Worm (Caenorhabditis elegans): Measurements from ENCODE around the gene tag-340.

tag-340 gene

DNA sequence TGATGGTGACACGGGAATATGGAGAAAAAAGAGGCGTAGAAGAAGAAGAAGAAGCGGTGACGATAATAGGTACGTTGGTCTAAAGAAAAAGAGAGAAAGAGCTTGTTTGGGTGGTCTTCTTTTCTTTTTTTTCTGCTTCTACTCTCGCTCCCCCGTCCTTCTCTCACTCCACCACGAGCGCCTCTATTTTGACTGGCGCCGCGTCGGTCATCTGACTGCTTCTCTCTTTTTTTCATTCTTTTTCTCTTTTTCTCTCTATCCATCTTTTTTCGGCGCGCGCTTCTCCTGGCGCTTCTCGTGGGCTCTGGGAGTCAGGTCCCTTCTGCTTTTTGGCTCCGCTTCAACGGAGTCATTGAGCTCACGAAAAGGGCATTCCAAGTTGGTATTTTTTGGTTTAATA is 50.0 kb downstream of the tag-340 start (continued):
- peak; percentile 23 for TF ChIP-seq fkh-10 (GFP tag; optimal IDR thresholded peaks at IDR 0.05)
- no peak for TF ChIP-seq nhr-76 (tag; optimal IDR thresholded peaks at IDR 0.05)
- TF ChIP-seq saeg-2 (GFP tag; IDR thresholded peaks at IDR 0.05): no peak
- no peak for TF ChIP-seq snpc-4 (tag; optimal IDR thresholded peaks at IDR 0.05)
- TF ChIP-seq mdl-1 (tag; optimal IDR thresholded peaks at IDR 0.05): peak; percentile 59 to 86
- TF ChIP-seq zfp-2 (tag; optimal IDR thresholded peaks at IDR 0.05): no peak
- TF ChIP-seq ces-1 (GFP tag; optimal IDR thresholded peaks at IDR 0.05): no peak
- no peak for TF ChIP-seq ceh-28 (tag; optimal IDR thresholded peaks at IDR 0.05)
- no peak for TF ChIP-seq ztf-11 (tag; optimal IDR thresholded peaks at IDR 0.05)
- no peak for TF ChIP-seq spr-1 (tag; optimal IDR thresholded peaks at IDR 0.05)
- peak; percentile 7 for TF ChIP-seq F37D6.2 (tag; optimal IDR thresholded peaks at IDR 0.05)
- TF ChIP-seq dve-1 (tag; optimal IDR thresholded peaks at IDR 0.05; ENCODE audit: insufficient read depth): peak; percentile 13
- TF ChIP-seq arid-1 (GFP tag; conservative IDR thresholded peaks at IDR 0.05): no peak
- TF ChIP-seq lin-38 (GFP tag; IDR thresholded peaks at IDR 0.05): 0 out of 2 replicates have a peak, but pooled peaks have one; percentile 26
- peak; percentile 67 for TF ChIP-seq set-16 (GFP tag; IDR thresholded peaks at IDR 0.05)
- TF ChIP-seq snpc-1.2 (GFP tag; IDR thresholded peaks at IDR 0.05): no peak
- TF ChIP-seq gei-8 (GFP tag; optimal IDR thresholded peaks at IDR 0.05): no peak
- no peak for TF ChIP-seq nhr-237 (tag; optimal IDR thresholded peaks at IDR 0.05)
- no peak for TF ChIP-seq duxl-1 (tag; optimal IDR thresholded peaks at IDR 0.05; ENCODE audit: poor library complexity)
- TF ChIP-seq zfp-3 (GFP tag; conservative IDR thresholded peaks at IDR 0.05): no peak
- no peak for TF ChIP-seq attf-4 (tag; optimal IDR thresholded peaks at IDR 0.05)
- TF ChIP-seq lsy-2 (tag; optimal IDR thresholded peaks at IDR 0.05): peak in 1 of 2 experiments; percentile 43
- peak; percentile 56; the same call in 1 of the 2 replicates for TF ChIP-seq egl-43 (GFP tag; IDR thresholded peaks at IDR 0.05)
- TF ChIP-seq fos-1 (tag; optimal IDR thresholded peaks at IDR 0.05): no peak
- TF ChIP-seq rbr-2 (tag; optimal IDR thresholded peaks at IDR 0.05): peak; percentile 63
- TF ChIP-seq php-3 (GFP tag; IDR thresholded peaks at IDR 0.05): no peak
- TF ChIP-seq F49E8.2 (tag; optimal IDR thresholded peaks at IDR 0.05; ENCODE audit: borderline replicate concordance): no peak
- no peak for TF ChIP-seq nhr-48 (tag; optimal IDR thresholded peaks at IDR 0.05)
- peak; percentile 55 for TF ChIP-seq mep-1 (tag; optimal IDR thresholded peaks at IDR 0.05)
- peak in 1 of 2 experiments; percentile 83 for TF ChIP-seq unc-62 (GFP tag; optimal IDR thresholded peaks at IDR 0.05 in 1 of 2)
- no peak for TF ChIP-seq unc-62 (tag; optimal IDR thresholded peaks at IDR 0.05)
- TF ChIP-seq dpl-1 (GFP tag; optimal IDR thresholded peaks at IDR 0.05): no peak
- TF ChIP-seq aha-1 (tag): no peak
- no peak for TF ChIP-seq daf-19 (GFP tag; conservative IDR thresholded peaks at IDR 0.05)
- TF ChIP-seq mes-2 (tag; optimal IDR thresholded peaks at IDR 0.05; ENCODE audit: poor library complexity, severe bottlenecking): peak; percentile 25
- TF ChIP-seq daf-16 (GFP tag; optimal IDR thresholded peaks at IDR 0.05): no peak
- no peak for TF ChIP-seq daf-16 (tag; optimal IDR thresholded peaks at IDR 0.05)
- TF ChIP-seq ceh-20 (GFP tag; IDR thresholded peaks at IDR 0.05): no peak

DNA sequence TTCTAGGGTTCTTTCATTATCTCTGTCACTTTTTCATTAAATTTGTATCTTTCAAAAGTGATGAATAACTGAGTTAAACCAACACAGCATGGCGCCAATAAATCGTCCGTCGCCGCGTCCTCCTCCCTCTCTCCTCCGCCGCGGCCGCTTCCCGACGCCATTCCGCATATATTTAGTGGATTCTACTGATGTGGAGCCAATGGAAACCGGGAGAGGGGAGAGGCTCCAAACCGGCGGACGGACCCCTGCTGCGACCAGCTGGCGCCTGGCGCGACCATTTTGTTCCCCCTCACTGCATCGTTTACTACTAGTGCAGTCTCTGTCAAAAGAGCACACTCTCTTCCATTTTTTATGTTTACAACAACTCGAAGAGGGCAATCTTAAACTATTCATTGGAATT is 50.9 kb downstream of the tag-340 start:
- no peak for TF ChIP-seq zfp-3 (GFP tag; conservative IDR thresholded peaks at IDR 0.05)
- no peak for TF ChIP-seq fos-1 (tag; optimal IDR thresholded peaks at IDR 0.05)
- no peak for TF ChIP-seq nhr-42 (GFP tag; IDR thresholded peaks at IDR 0.05)
- TF ChIP-seq sdz-12 (GFP tag; optimal IDR thresholded peaks at IDR 0.05): no peak
- no peak for TF ChIP-seq zag-1 (tag; optimal IDR thresholded peaks at IDR 0.05)
- TF ChIP-seq dve-1 (tag; optimal IDR thresholded peaks at IDR 0.05; ENCODE audit: insufficient read depth): no peak
- TF ChIP-seq daf-19 (GFP tag; conservative IDR thresholded peaks at IDR 0.05): no peak
- TF ChIP-seq unc-62 (GFP tag; optimal IDR thresholded peaks at IDR 0.05 in 1 of 2): no peak
- TF ChIP-seq unc-62 (tag; optimal IDR thresholded peaks at IDR 0.05): no peak
- TF ChIP-seq set-16 (GFP tag; IDR thresholded peaks at IDR 0.05): peak; percentile 92
- 0 out of 2 replicates have a peak, but pooled peaks have one; percentile 23 for TF ChIP-seq egl-43 (GFP tag; IDR thresholded peaks at IDR 0.05)
- TF ChIP-seq daf-16 (GFP tag; optimal IDR thresholded peaks at IDR 0.05): peak in 1 of 2 experiments; percentile 67
- TF ChIP-seq daf-16 (tag; optimal IDR thresholded peaks at IDR 0.05): peak; percentile 12
- no peak for TF ChIP-seq attf-4 (tag; optimal IDR thresholded peaks at IDR 0.05)
- TF ChIP-seq hlh-11 (tag; optimal IDR thresholded peaks at IDR 0.05): peak; percentile 26
- TF ChIP-seq gei-8 (GFP tag; optimal IDR thresholded peaks at IDR 0.05): no peak
- TF ChIP-seq lin-29 (GFP tag; IDR thresholded peaks at IDR 0.05): no peak
- TF ChIP-seq ZK546.5 (tag; optimal IDR thresholded peaks at IDR 0.05): no peak
- TF ChIP-seq ama-1 (optimal IDR thresholded peaks at IDR 0.05): no peak
- no peak for TF ChIP-seq F49E8.2 (tag; optimal IDR thresholded peaks at IDR 0.05; ENCODE audit: borderline replicate concordance)
- TF ChIP-seq duxl-1 (tag; optimal IDR thresholded peaks at IDR 0.05; ENCODE audit: poor library complexity): no peak
- TF ChIP-seq spr-3 (GFP tag; optimal IDR thresholded peaks at IDR 0.05): no peak
- peak; percentile 66 for TF ChIP-seq aha-1 (tag)
- TF ChIP-seq ceh-20 (GFP tag; IDR thresholded peaks at IDR 0.05): no peak
- no peak for TF ChIP-seq fkh-10 (GFP tag; optimal IDR thresholded peaks at IDR 0.05)
- no peak for TF ChIP-seq nhr-11 (tag; optimal IDR thresholded peaks at IDR 0.05)
- TF ChIP-seq Y5F2A.4 (GFP tag; optimal IDR thresholded peaks at IDR 0.05): no peak
- TF ChIP-seq lin-1 (GFP tag; IDR thresholded peaks at IDR 0.05): no peak
